Fruit fly (Drosophila melanogaster) S2 (cell line): ENCODE data around the gene Cyp313a4.

Experiments used
- CG8478 ChIP-seq: fragments of >200 bp; optimal IDR thresholded peaks from 2 replicates; lab custom pipeline; 2018
- CTCF ChIP-seq, 2 experiments: fragments of >200 bp; optimal IDR thresholded peaks; 2 replicates each; lab custom pipeline; 2018

DNA sequence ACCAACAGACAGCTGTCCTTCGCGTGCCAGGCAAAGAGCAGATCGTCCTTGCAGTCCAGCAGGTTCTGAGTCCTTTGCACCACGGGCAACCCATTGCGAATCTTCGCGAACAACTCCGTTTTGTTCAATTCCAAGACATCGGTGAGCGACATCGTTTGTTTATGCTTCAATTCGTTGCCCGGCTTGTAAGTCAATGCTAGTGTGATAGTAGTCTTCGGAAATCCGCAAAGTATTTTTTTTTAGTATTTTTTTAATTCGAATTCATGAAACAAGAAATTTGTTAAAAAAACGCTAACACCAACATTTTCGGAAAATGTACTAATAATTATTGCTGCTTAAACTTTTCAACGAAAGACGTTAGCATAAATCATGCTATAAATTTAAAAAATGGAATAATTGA is 2.3 kb downstream of the Cyp313a4 start, which contains the start of gene mbo:
- TF ChIP-seq CTCF (optimal IDR thresholded peaks at IDR 0.05; lab: Kevin White, UChicago) (no peak), CG8478 (lab: Kevin White, UChicago) (no peak)
